Fruit fly (Drosophila melanogaster) S2 (cell line): Measurements from ENCODE around the gene CG43249.

Experiments used
- CG8478 ChIP-seq: fragments of >200 bp; optimal IDR thresholded peaks from 2 replicates; lab custom pipeline; 2018
- CTCF ChIP-seq, 2 experiments: fragments of >200 bp; optimal IDR thresholded peaks; 2 replicates each; lab custom pipeline; 2018

DNA sequence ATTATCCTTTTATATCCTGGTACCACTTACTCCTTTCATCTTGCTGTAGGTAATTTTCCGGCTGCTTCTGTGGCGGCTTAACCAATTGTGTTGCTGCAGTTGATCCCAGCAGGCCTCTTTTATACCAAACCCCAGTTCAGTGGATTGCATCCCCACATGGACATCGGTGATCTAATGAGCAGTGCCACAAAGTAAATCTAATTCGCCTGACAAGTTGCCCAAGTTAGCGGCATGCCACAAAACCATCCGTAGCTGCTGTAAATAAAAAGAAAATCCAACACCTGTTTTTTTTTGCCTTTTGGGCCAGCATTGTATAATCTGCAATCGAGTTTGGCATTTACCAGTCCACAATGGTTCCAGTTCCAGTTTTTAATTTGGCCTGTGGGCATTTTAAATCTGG lies 24.9 kb upstream of the CG43249 start, which contains the start of gene CG13050:
- TF ChIP-seq CG8478 (lab: Kevin White, UChicago) (no peak), CTCF (optimal IDR thresholded peaks at IDR 0.05; lab: Kevin White, UChicago) (no peak)
